Fruit fly (Drosophila melanogaster) whole organism, embryonic: ENCODE measurements around the gene CG43439.
A peak's percentile ranks its signal among the peaks of the same experiment; 100 is the strongest.

Experiments
- BtbVII ChIP-seq: fragments of 200-800 bp; sonication (Bioruptor generic); optimal IDR thresholded peaks from 3 replicates; lab custom pipeline; 2017; ENCODE audit warnings: missing biosample characterization, mild to moderate bottlenecking, missing genetic modification characterization
- CG10565 ChIP-seq: fragments of 200-800 bp; sonication (Bioruptor generic); optimal IDR thresholded peaks from 3 replicates; lab custom pipeline; 2016; ENCODE audit warnings: missing biosample characterization, mild to moderate bottlenecking, missing genetic modification characterization
- CG10654 ChIP-seq: fragments of 200-800 bp; sonication (Bioruptor generic); optimal IDR thresholded peaks from 2 replicates; lab custom pipeline; 2016; ENCODE audit warnings: missing biosample characterization, missing genetic modification characterization
- CG11085 ChIP-seq: fragments of 200-800 bp; sonication (Bioruptor generic); IDR thresholded peaks from 2 replicates; pipeline ENCODE4 v1.3.6; 2022; ENCODE audit warnings: missing biosample characterization, missing genetic modification characterization
- CG11560 ChIP-seq: fragments of 200-800 bp; sonication (Bioruptor generic); IDR thresholded peaks from 3 replicates; pipeline ENCODE4 v1.3.6; 2022; ENCODE audit warnings: missing biosample characterization, missing genetic modification characterization
- CG11723 ChIP-seq: fragments of 200-800 bp; sonication (Bioruptor generic); optimal IDR thresholded peaks from 2 replicates; lab custom pipeline; 2017; ENCODE audit warnings: missing biosample characterization, mild to moderate bottlenecking, missing genetic modification characterization
- CG12299 ChIP-seq: fragments of 200-800 bp; sonication (Bioruptor generic); optimal IDR thresholded peaks from 2 replicates; lab custom pipeline; 2018; ENCODE audit warnings: missing biosample characterization, mild to moderate bottlenecking, missing genetic modification characterization
- CG12744 ChIP-seq: fragments of 200-800 bp; sonication (Bioruptor generic); optimal IDR thresholded peaks from 2 replicates; lab custom pipeline; 2016; ENCODE audit warnings: missing biosample characterization, missing genetic modification characterization
- CG1603 ChIP-seq: fragments of 200-800 bp; sonication (Bioruptor generic); optimal IDR thresholded peaks from 2 replicates; lab custom pipeline; 2019; ENCODE audit warnings: missing biosample characterization, mild to moderate bottlenecking, missing genetic modification characterization, moderate library complexity
- CG16779 ChIP-seq: fragments of 200-800 bp; sonication (Bioruptor generic); IDR thresholded peaks from 2 replicates; pipeline ENCODE4 v1.3.6; 2022; ENCODE audit warnings: missing biosample characterization, missing genetic modification characterization
- CG18599 ChIP-seq: fragments of 200-800 bp; sonication (Bioruptor generic); optimal IDR thresholded peaks from 3 replicates; lab custom pipeline; 2017; ENCODE audit warnings: missing biosample characterization, missing genetic modification characterization, mild to moderate bottlenecking, moderate library complexity, missing genetic modification reagents
- CG2678 ChIP-seq: fragments of 200-800 bp; sonication (Bioruptor generic); optimal IDR thresholded peaks from 3 replicates; lab custom pipeline; 2019; ENCODE audit warnings: missing biosample characterization, mild to moderate bottlenecking, missing genetic modification characterization, moderate library complexity
- CG2889 ChIP-seq: fragments of 200-800 bp; sonication (Bioruptor generic); IDR thresholded peaks from 3 replicates; pipeline ENCODE4 v1.3.6; 2022; ENCODE audit warnings: missing biosample characterization, missing genetic modification characterization
- CG30403 ChIP-seq: fragments of 200-800 bp; sonication (Bioruptor generic); optimal IDR thresholded peaks from 3 replicates; lab custom pipeline; 2016; ENCODE audit warnings: missing biosample characterization, missing genetic modification characterization
- CG31441 ChIP-seq: fragments of 200-800 bp; sonication (Bioruptor generic); IDR thresholded peaks from 2 replicates; pipeline ENCODE4 v1.3.6; 2022; ENCODE audit warnings: missing biosample characterization, missing genetic modification characterization
- CG32532 ChIP-seq: fragments of 200-800 bp; sonication (Bioruptor generic); IDR thresholded peaks from 2 replicates; pipeline ENCODE4 v1.3.6; 2022; ENCODE audit warnings: missing biosample characterization, missing genetic modification characterization
- CG5245 ChIP-seq: fragments of 200-800 bp; sonication (Bioruptor generic); optimal IDR thresholded peaks from 3 replicates; lab custom pipeline; 2016; ENCODE audit warnings: missing biosample characterization, missing genetic modification characterization
- CG6689 ChIP-seq: fragments of 200-800 bp; sonication (Bioruptor generic); IDR thresholded peaks from 2 replicates; pipeline ENCODE4 v1.3.6; 2022; ENCODE audit warnings: missing biosample characterization, missing genetic modification characterization
- CG7372 ChIP-seq: fragments of 200-800 bp; sonication (Bioruptor generic); IDR thresholded peaks from 2 replicates; pipeline ENCODE4 v1.3.6; 2022; ENCODE audit warnings: missing biosample characterization, missing genetic modification characterization
- CG7556 ChIP-seq: fragments of 200-800 bp; sonication (Bioruptor generic); optimal IDR thresholded peaks from 2 replicates; lab custom pipeline; 2017; ENCODE audit warnings: missing biosample characterization, mild to moderate bottlenecking, missing genetic modification characterization
- CG7745 ChIP-seq: fragments of 200-800 bp; sonication (Bioruptor generic); optimal IDR thresholded peaks from 2 replicates; lab custom pipeline; 2018; ENCODE audit warnings: missing biosample characterization, mild to moderate bottlenecking, missing genetic modification characterization, moderate library complexity
- CG7839 ChIP-seq: fragments of 200-800 bp; sonication (Bioruptor generic); optimal IDR thresholded peaks from 3 replicates; lab custom pipeline; 2018; ENCODE audit warnings: missing biosample characterization, mild to moderate bottlenecking, missing genetic modification characterization, moderate library complexity
- CG9609 ChIP-seq: fragments of 200-800 bp; sonication (Bioruptor generic); optimal IDR thresholded peaks from 3 replicates; lab custom pipeline; 2016; ENCODE audit warnings: missing biosample characterization, missing genetic modification characterization
- CG9932 ChIP-seq: fragments of 200-800 bp; sonication (Bioruptor generic); IDR thresholded peaks from 2 replicates; pipeline ENCODE4 v1.3.6; 2022; ENCODE audit warnings: missing biosample characterization, missing genetic modification characterization
- Dbx ChIP-seq: fragments of 200-800 bp; sonication (Bioruptor generic); IDR thresholded peaks from 3 replicates; pipeline ENCODE4 v1.3.6; 2022; ENCODE audit warnings: missing biosample characterization, missing genetic modification characterization
- Dip3 ChIP-seq: fragments of 200-800 bp; sonication (Bioruptor generic); optimal IDR thresholded peaks from 3 replicates; lab custom pipeline; 2016; ENCODE audit warnings: missing biosample characterization, missing genetic modification characterization
- MBD-R2 ChIP-seq: fragments of 200-800 bp; sonication (Bioruptor generic); IDR thresholded peaks from 2 replicates; pipeline ENCODE4 v1.3.6; 2022; ENCODE audit warnings: missing biosample characterization, missing genetic modification characterization
- Myb ChIP-seq: fragments of 200-800 bp; sonication (Bioruptor generic); optimal IDR thresholded peaks from 2 replicates; lab custom pipeline; 2016; ENCODE audit warnings: missing biosample characterization, missing genetic modification characterization
- NfI ChIP-seq: fragments of 200-800 bp; sonication (Bioruptor generic); optimal IDR thresholded peaks from 3 replicates; lab custom pipeline; 2018; ENCODE audit warnings: missing biosample characterization, mild to moderate bottlenecking, missing genetic modification characterization, moderate library complexity
- Pdp1 ChIP-seq, 2 experiments: fragments of 200-800 bp; sonication (Bioruptor generic); optimal IDR thresholded peaks; 3 replicates each; lab custom pipeline; 2016; ENCODE audit warnings: missing biosample characterization in 2 of 2, missing genetic modification characterization in 2 of 2, mild to moderate bottlenecking in 1 of 2, moderate library complexity in 1 of 2
- Rfx ChIP-seq: fragments of 200-800 bp; sonication (Bioruptor generic); IDR thresholded peaks from 2 replicates; pipeline ENCODE4 v1.3.6; 2022; ENCODE audit warnings: missing biosample characterization, missing genetic modification characterization
- TFAM ChIP-seq: fragments of 200-800 bp; sonication (Bioruptor generic); optimal IDR thresholded peaks from 2 replicates; lab custom pipeline; 2017; ENCODE audit warnings: missing biosample characterization, missing genetic modification characterization, inconsistent platforms
- ara ChIP-seq: fragments of 200-800 bp; sonication (Bioruptor generic); IDR thresholded peaks from 2 replicates; pipeline ENCODE4 v1.3.6; 2022; ENCODE audit warnings: missing biosample characterization, missing genetic modification characterization
- bab2 ChIP-seq: fragments of 200-800 bp; sonication (Bioruptor generic); optimal IDR thresholded peaks from 2 replicates; lab custom pipeline; 2016; ENCODE audit warnings: missing biosample characterization, missing genetic modification characterization
- cg ChIP-seq: fragments of 200-800 bp; sonication (Bioruptor generic); optimal IDR thresholded peaks from 3 replicates; lab custom pipeline; 2019; ENCODE audit warnings: missing biosample characterization, mild to moderate bottlenecking, missing genetic modification characterization, moderate library complexity
- eyg ChIP-seq: fragments of 200-800 bp; sonication (Bioruptor generic); optimal IDR thresholded peaks from 3 replicates; lab custom pipeline; 2016; ENCODE audit warnings: missing biosample characterization, missing genetic modification characterization
- gsb-n ChIP-seq: fragments of 200-800 bp; sonication (Bioruptor generic); optimal IDR thresholded peaks from 3 replicates; lab custom pipeline; 2018; ENCODE audit warnings: missing biosample characterization, mild to moderate bottlenecking, missing genetic modification characterization
- ken ChIP-seq: fragments of 200-800 bp; sonication (Bioruptor generic); IDR thresholded peaks from 3 replicates; pipeline ENCODE4 v1.3.6; 2022; ENCODE audit warnings: missing biosample characterization, missing genetic modification characterization
- lmd ChIP-seq: fragments of 200-800 bp; sonication (Bioruptor generic); IDR thresholded peaks from 2 replicates; pipeline ENCODE4 v1.3.6; 2022; ENCODE audit warnings: missing biosample characterization, missing genetic modification characterization
- nom ChIP-seq: fragments of 200-800 bp; sonication (Bioruptor generic); optimal IDR thresholded peaks from 2 replicates; lab custom pipeline; 2017; ENCODE audit warnings: missing biosample characterization, missing genetic modification characterization, mild to moderate bottlenecking, moderate library complexity, missing genetic modification reagents
- oc ChIP-seq: fragments of 200-800 bp; sonication (Bioruptor generic); optimal IDR thresholded peaks from 2 replicates; lab custom pipeline; 2018; ENCODE audit warnings: missing biosample characterization, mild to moderate bottlenecking, missing genetic modification characterization, moderate library complexity
- odd ChIP-seq: fragments of 200-800 bp; sonication (Bioruptor generic); optimal IDR thresholded peaks from 2 replicates; lab custom pipeline; 2017; ENCODE audit warnings: missing biosample characterization, mild to moderate bottlenecking, missing genetic modification characterization
- otp ChIP-seq: fragments of 200-800 bp; sonication (Bioruptor generic); IDR thresholded peaks from 3 replicates; pipeline ENCODE4, ENCODE4 v1.3.6; 2022; ENCODE audit warnings: missing biosample characterization, missing genetic modification characterization
- pb ChIP-seq: fragments of 200-800 bp; sonication (Bioruptor generic); optimal IDR thresholded peaks from 3 replicates; lab custom pipeline; 2016; ENCODE audit warnings: missing biosample characterization, missing genetic modification characterization
- pzg ChIP-seq: fragments of 200-800 bp; sonication (Bioruptor generic); optimal IDR thresholded peaks from 3 replicates; lab custom pipeline; 2018; ENCODE audit warnings: missing biosample characterization, mild to moderate bottlenecking, missing genetic modification characterization, moderate library complexity
- sima ChIP-seq: fragments of 200-800 bp; sonication (Bioruptor generic); optimal IDR thresholded peaks from 2 replicates; lab custom pipeline; 2016; ENCODE audit warnings: missing biosample characterization, missing genetic modification characterization
- slou ChIP-seq: fragments of 200-800 bp; sonication (Bioruptor generic); optimal IDR thresholded peaks from 3 replicates; lab custom pipeline; 2016; ENCODE audit warnings: missing biosample characterization, missing genetic modification characterization
- slp2 ChIP-seq: fragments of 200-800 bp; sonication (Bioruptor generic); optimal IDR thresholded peaks from 2 replicates; lab custom pipeline; 2016; ENCODE audit warnings: missing biosample characterization, missing genetic modification characterization
- sna ChIP-seq: fragments of 200-800 bp; sonication (Bioruptor generic); IDR thresholded peaks from 2 replicates; pipeline ENCODE4 v1.3.6; 2022; ENCODE audit warnings: missing biosample characterization, missing genetic modification characterization; ENCODE audit not compliant: partially characterized antibody
- ttk ChIP-seq: fragments of 200-800 bp; sonication (Bioruptor generic); IDR thresholded peaks from 2 replicates; pipeline ENCODE4 v2.1.2; 2022; ENCODE audit warnings: missing biosample characterization, missing genetic modification characterization
- tx ChIP-seq: fragments of 200-800 bp; sonication (Bioruptor generic); optimal IDR thresholded peaks from 2 replicates; lab custom pipeline; 2016; ENCODE audit warnings: missing biosample characterization, missing genetic modification characterization
- z ChIP-seq: fragments of 200-800 bp; sonication (Bioruptor generic); IDR thresholded peaks from 3 replicates; pipeline ENCODE4 v1.3.6; 2022; ENCODE audit warnings: missing biosample characterization, missing genetic modification characterization

The CG43439 gene

DNA sequence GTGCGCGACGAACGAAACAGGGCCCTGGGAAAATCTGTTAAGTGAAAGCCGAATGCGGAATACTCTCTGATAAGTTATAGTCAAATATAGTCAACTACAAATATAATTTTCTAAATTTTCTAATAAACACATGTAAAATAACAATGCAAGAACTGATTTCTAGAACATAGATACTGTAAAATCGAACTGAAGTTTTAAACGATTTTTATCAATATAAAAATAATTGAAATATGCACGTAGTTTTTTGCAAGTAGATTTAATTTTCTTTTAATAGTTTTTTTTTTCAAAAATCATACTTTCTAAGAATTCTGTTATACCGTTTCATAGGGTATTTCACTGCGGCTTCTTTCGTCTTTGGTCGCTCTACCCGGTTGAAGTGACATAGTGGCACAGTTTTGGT, 24.0 kb upstream of the CG43439 start (continued):
- peak; percentile 94 for TF ChIP-seq CG31441
- peak; percentile 71 for TF ChIP-seq gsb-n
- peak; percentile 87 for TF ChIP-seq oc (tag; lab: Kevin White, UChicago)
- TF ChIP-seq sima (GFP tag; lab: Kevin White, UChicago): no peak
- TF ChIP-seq MBD-R2: no peak
- TF ChIP-seq CG30403: peak; percentile 84
- TF ChIP-seq BtbVII: peak; percentile 87
- TF ChIP-seq z (GFP tag; lab: Robert Waterston, UW): no peak
- peak; percentile 60; the same call in 1 of the 2 replicates for TF ChIP-seq CG7372 (GFP tag; lab: Robert Waterston, UW)
- TF ChIP-seq Dip3 (GFP tag; lab: Kevin White, UChicago): no peak
- TF ChIP-seq bab2 (GFP tag; lab: Kevin White, UChicago): peak; percentile 36
- no peak for TF ChIP-seq sna (GFP tag; lab: Robert Waterston, UW)
- TF ChIP-seq CG7745 (tag; lab: Kevin White, UChicago): no peak
- TF ChIP-seq pzg: no peak
- peak; percentile 85 for TF ChIP-seq odd
- no peak for TF ChIP-seq otp (GFP tag; lab: Robert Waterston, UW)
- peak; percentile 96 for TF ChIP-seq CG2678 (tag; lab: Kevin White, UChicago)
- TF ChIP-seq slou (GFP tag; lab: Kevin White, UChicago): peak; percentile 52
- no peak for TF ChIP-seq ken
- peak; percentile 63 for TF ChIP-seq Rfx (GFP tag; lab: Robert Waterston, UW)
- peak; percentile 10 for TF ChIP-seq CG1603 (tag; lab: Kevin White, UChicago)
- peak; percentile 46; the same call in 1 of the 2 replicates for TF ChIP-seq ara (GFP tag; lab: Robert Waterston, UW)
- TF ChIP-seq CG9932: 0 out of 2 replicates have a peak, but pooled peaks have one; percentile 18
- TF ChIP-seq Myb (GFP tag; lab: Kevin White, UChicago): no peak
- TF ChIP-seq CG7556 (GFP tag; lab: Kevin White, UChicago): peak; percentile 91
- TF ChIP-seq CG11723 (GFP tag; lab: Kevin White, UChicago): peak; percentile 66
- TF ChIP-seq Dbx (GFP tag; lab: Robert Waterston, UW): peak; percentile 46; the same call in 1 of the 3 replicates
- TF ChIP-seq CG7839 (tag; lab: Kevin White, UChicago): peak; percentile 94
- no peak for TF ChIP-seq cg (GFP tag; lab: Kevin White, UChicago)
- TF ChIP-seq TFAM: peak; percentile 1
- peak; percentile 28 for TF ChIP-seq tx (GFP tag; lab: Kevin White, UChicago)
- peak; percentile 43 to 53 for TF ChIP-seq Pdp1 (GFP tag; optimal IDR thresholded peaks at IDR 0.05; lab: Kevin White, UChicago)
- no peak for TF ChIP-seq CG16779 (GFP tag; lab: Robert Waterston, UW)
- peak; percentile 64 for TF ChIP-seq NfI (GFP tag; lab: Kevin White, UChicago)
- no peak for TF ChIP-seq nom (GFP tag; lab: Kevin White, UChicago)
- TF ChIP-seq CG12744: no peak
- peak; percentile 42 for TF ChIP-seq eyg (GFP tag; lab: Kevin White, UChicago)
- peak; percentile 56; the same call in 2 of the 3 replicates for TF ChIP-seq CG11560 (tag; lab: Robert Waterston, UW)
- TF ChIP-seq CG5245 (GFP tag; lab: Kevin White, UChicago): peak; percentile 59
- TF ChIP-seq CG10654: peak; percentile 73
- TF ChIP-seq pb (GFP tag; lab: Kevin White, UChicago): no peak
- TF ChIP-seq CG18599 (GFP tag; lab: Kevin White, UChicago): peak; percentile 87
- peak; percentile 78 for TF ChIP-seq lmd
- TF ChIP-seq CG12299 (tag; lab: Kevin White, UChicago): peak; percentile 23
- TF ChIP-seq CG10565 (GFP tag; lab: Kevin White, UChicago): peak; percentile 8
- peak; percentile 73 for TF ChIP-seq ttk (GFP tag; lab: Robert Waterston, UW)
- TF ChIP-seq CG2889 (GFP tag; lab: Robert Waterston, UW): no peak
- peak; percentile 32 for TF ChIP-seq slp2 (GFP tag; lab: Kevin White, UChicago)
- TF ChIP-seq CG6689 (GFP tag; lab: Robert Waterston, UW): peak; percentile 81
- peak; percentile 25 for TF ChIP-seq CG9609
- peak; percentile 35; the same call in 1 of the 2 replicates for TF ChIP-seq CG11085 (GFP tag; lab: Robert Waterston, UW)
- TF ChIP-seq CG32532: peak; percentile 49; the same call in 1 of the 2 replicates
